Worm (Caenorhabditis elegans) whole organism, young adult: ENCODE measurements around the gene D1014.6.

Experiments used
- B0019.2 ChIP-seq: fragments of 200-800 bp; sonication (Bioruptor generic); conservative IDR thresholded peaks from 2 replicates; pipeline ENCODE4 v1.3.6; 2022; ENCODE audit warnings: missing genetic modification reagents, missing genetic modification characterization, missing compliant biosample characterization
- B0336.3 ChIP-seq: fragments of 200-800 bp; sonication (Bioruptor generic); IDR thresholded peaks from 2 replicates; pipeline ENCODE4 v1.3.6; 2022; ENCODE audit warnings: missing genetic modification characterization, missing compliant biosample characterization
- C06A6.2 ChIP-seq: fragments of 200-800 bp; sonication (Bioruptor generic); conservative IDR thresholded peaks from 2 replicates; pipeline ENCODE4 v1.3.6; 2022; ENCODE audit warnings: missing genetic modification characterization, missing compliant biosample characterization
- C17E4.6 ChIP-seq: fragments of 200-800 bp; sonication (Bioruptor generic); IDR thresholded peaks from 2 replicates; pipeline ENCODE4 v1.3.6; 2022; ENCODE audit warnings: missing genetic modification reagents, missing genetic modification characterization, missing compliant biosample characterization
- F10E7.11 ChIP-seq: sonication (generic microtip); optimal IDR thresholded peaks from 2 replicates; lab custom pipeline; 2017; ENCODE audit warnings: mild to moderate bottlenecking, missing genetic modification characterization, moderate library complexity, missing compliant biosample characterization
- F33H1.4 ChIP-seq: fragments of 200-800 bp; sonication (Bioruptor generic); IDR thresholded peaks from 2 replicates; pipeline ENCODE4 v1.3.6; 2022; ENCODE audit warnings: missing genetic modification reagents, missing genetic modification characterization, missing compliant biosample characterization
- F55B11.4 ChIP-seq: sonication (generic microtip); optimal IDR thresholded peaks from 2 replicates; lab custom pipeline; 2016; ENCODE audit warnings: missing compliant biosample characterization, missing genetic modification characterization, borderline replicate concordance; ENCODE audit not compliant: insufficient read depth
- F57A8.1 ChIP-seq: fragments of 200-800 bp; sonication (Bioruptor generic); optimal IDR thresholded peaks from 2 replicates; lab custom pipeline; 2018; ENCODE audit warnings: mild to moderate bottlenecking, missing genetic modification characterization, moderate library complexity, missing compliant biosample characterization
- K12H6.12 ChIP-seq: fragments of 200-800 bp; sonication (Bioruptor generic); optimal IDR thresholded peaks from 2 replicates; lab custom pipeline; 2018; ENCODE audit warnings: mild to moderate bottlenecking, missing genetic modification characterization, missing compliant biosample characterization
- T26A5.8 ChIP-seq: sonication (generic microtip); optimal IDR thresholded peaks from 2 replicates; lab custom pipeline; 2016; ENCODE audit warnings: missing genetic modification characterization, missing compliant biosample characterization
- Y56A3A.18 ChIP-seq: fragments of 200-800 bp; sonication (Bioruptor generic); IDR thresholded peaks from 2 replicates; pipeline ENCODE4 v1.3.6; 2022; ENCODE audit warnings: missing genetic modification reagents, missing genetic modification characterization, missing compliant biosample characterization
- Y79H2A.3 ChIP-seq: fragments of 200-800 bp; sonication (Bioruptor generic); conservative IDR thresholded peaks from 2 replicates; pipeline ENCODE4 v1.3.6; 2022; ENCODE audit warnings: missing genetic modification reagents, missing genetic modification characterization, missing compliant biosample characterization
- Y95B8A.8 ChIP-seq: fragments of 200-800 bp; sonication (Bioruptor generic); IDR thresholded peaks from 2 replicates; pipeline ENCODE4 v1.3.6; 2022; ENCODE audit warnings: missing genetic modification reagents, missing genetic modification characterization, missing compliant biosample characterization
- ama-1 ChIP-seq, 3 experiments: fragments of 150-350 bp in 1 of 3; sonication (generic microtip) in 2 of 3; optimal IDR thresholded peaks; 2 replicates each; lab custom pipeline; 2014 to 2018; ENCODE audit warnings: missing biosample characterization in 2 of 3, missing genetic modification characterization in 2 of 3, missing genetic modification reagents in 2 of 3
- aptf-2 ChIP-seq: fragments of 200-800 bp; sonication (Bioruptor generic); conservative IDR thresholded peaks from 2 replicates; pipeline ENCODE4 v1.3.6; 2022; ENCODE audit warnings: missing genetic modification reagents, missing genetic modification characterization, missing compliant biosample characterization
- cebp-2 ChIP-seq: fragments of 200-800 bp; sonication (Bioruptor generic); IDR thresholded peaks from 2 replicates; pipeline ENCODE4 v1.3.6; 2022; ENCODE audit warnings: missing genetic modification characterization, missing compliant biosample characterization
- ceh-100 ChIP-seq: fragments of 200-800 bp; sonication (Bioruptor generic); IDR thresholded peaks from 2 replicates; pipeline ENCODE4 v1.3.6; 2022; ENCODE audit warnings: missing genetic modification reagents, missing genetic modification characterization, missing compliant biosample characterization
- ceh-40 ChIP-seq: fragments of 200-800 bp; sonication (Bioruptor generic); IDR thresholded peaks from 2 replicates; pipeline ENCODE4 v1.3.6; 2022; ENCODE audit warnings: missing genetic modification characterization, missing compliant biosample characterization
- dox-1 ChIP-seq: fragments of 200-800 bp; sonication (Bioruptor generic); IDR thresholded peaks from 2 replicates; pipeline ENCODE4 v1.3.6; 2022; ENCODE audit warnings: missing genetic modification reagents, missing genetic modification characterization, missing compliant biosample characterization
- dpff-1 ChIP-seq: sonication (generic microtip); optimal IDR thresholded peaks from 2 replicates; lab custom pipeline; 2017; ENCODE audit warnings: mild to moderate bottlenecking, missing genetic modification characterization, missing compliant biosample characterization
- egl-18 ChIP-seq: fragments of 200-800 bp; sonication (Bioruptor generic); IDR thresholded peaks from 2 replicates; pipeline ENCODE4 v1.3.6; 2022; ENCODE audit warnings: missing genetic modification reagents, missing genetic modification characterization, missing compliant biosample characterization
- hlh-26 ChIP-seq: fragments of 200-800 bp; sonication (Bioruptor generic); conservative IDR thresholded peaks from 2 replicates; pipeline ENCODE4 v1.3.6; 2022; ENCODE audit warnings: missing genetic modification reagents, missing genetic modification characterization, missing compliant biosample characterization
- hrde-1 ChIP-seq: sonication (generic microtip); optimal IDR thresholded peaks from 2 replicates; lab custom pipeline; 2016; ENCODE audit warnings: missing genetic modification characterization, mild to moderate bottlenecking, missing compliant biosample characterization, moderate library complexity, missing genotype, missing genetic modification reagents, borderline replicate concordance
- let-526 ChIP-seq: fragments of 200-800 bp; sonication (Bioruptor generic); IDR thresholded peaks from 2 replicates; pipeline ENCODE4 v1.3.6; 2022; ENCODE audit warnings: missing genetic modification reagents, missing genetic modification characterization, missing compliant biosample characterization
- lsy-27 ChIP-seq: sonication (generic microtip); optimal IDR thresholded peaks from 2 replicates; lab custom pipeline; 2017; ENCODE audit warnings: missing genetic modification characterization, mild to moderate bottlenecking, missing compliant biosample characterization, antibody characterized with exemption, missing genotype, borderline replicate concordance; ENCODE audit not compliant: insufficient read depth
- nhr-179 ChIP-seq: sonication (generic microtip); optimal IDR thresholded peaks from 2 replicates; lab custom pipeline; 2016; ENCODE audit warnings: mild to moderate bottlenecking, missing genetic modification characterization, missing compliant biosample characterization
- nhr-27 ChIP-seq: fragments of 200-800 bp; sonication (Bioruptor generic); optimal IDR thresholded peaks from 2 replicates; lab custom pipeline; 2018; ENCODE audit warnings: mild to moderate bottlenecking, missing genetic modification characterization, moderate library complexity, missing compliant biosample characterization
- nhr-80 ChIP-seq: sonication (generic microtip); optimal IDR thresholded peaks from 2 replicates; lab custom pipeline; 2016; ENCODE audit warnings: missing genetic modification characterization, missing compliant biosample characterization
- nhr-90 ChIP-seq: sonication (generic microtip); optimal IDR thresholded peaks from 2 replicates; lab custom pipeline; 2016; ENCODE audit warnings: missing genotype, mild to moderate bottlenecking, missing genetic modification characterization, missing compliant biosample characterization
- pha-4 ChIP-seq: fragments of 150-350 bp; sonication (generic microtip); optimal IDR thresholded peaks from 2 replicates; lab custom pipeline; 2014; ENCODE audit warnings: missing biosample characterization, missing genetic modification reagents, missing genetic modification characterization
- repo-1 ChIP-seq: sonication (generic microtip); optimal IDR thresholded peaks from 2 replicates; lab custom pipeline; 2017; ENCODE audit warnings: mild to moderate bottlenecking, missing genetic modification characterization, missing compliant biosample characterization
- rpc-1 ChIP-seq, 2 experiments: fragments of 150-350 bp in 1 of 2; sonication (generic microtip) in 1 of 2; optimal IDR thresholded peaks; 2 replicates each; lab custom pipeline; 2014 to 2018; ENCODE audit warnings: missing biosample characterization in 1 of 2, missing genetic modification characterization in 1 of 2, missing genetic modification reagents in 1 of 2, missing genotype in 1 of 2
- sea-2 ChIP-seq: fragments of 200-800 bp; sonication (Bioruptor generic); IDR thresholded peaks from 2 replicates; pipeline ENCODE4 v1.3.6; 2022; ENCODE audit warnings: missing genetic modification characterization, missing compliant biosample characterization
- somi-1 ChIP-seq: fragments of 200-800 bp; sonication (Bioruptor generic); optimal IDR thresholded peaks from 2 replicates; lab custom pipeline; 2018; ENCODE audit warnings: mild to moderate bottlenecking, missing genetic modification characterization, missing compliant biosample characterization
- sptf-2 ChIP-seq: fragments of 200-800 bp; sonication (Bioruptor generic); optimal IDR thresholded peaks from 2 replicates; lab custom pipeline; 2018; ENCODE audit warnings: mild to moderate bottlenecking, missing genetic modification characterization, missing compliant biosample characterization
- tbx-9 ChIP-seq: sonication (generic microtip); optimal IDR thresholded peaks from 2 replicates; lab custom pipeline; 2016; ENCODE audit warnings: borderline replicate concordance, missing genetic modification characterization, inconsistent platforms, missing compliant biosample characterization
- ztf-18 ChIP-seq: sonication (generic microtip); optimal IDR thresholded peaks from 2 replicates; lab custom pipeline; 2016; ENCODE audit warnings: missing genotype, mild to moderate bottlenecking, missing genetic modification characterization, missing compliant biosample characterization
- ztf-22 ChIP-seq: fragments of 200-800 bp; sonication (Bioruptor generic); optimal IDR thresholded peaks from 2 replicates; lab custom pipeline; 2018; ENCODE audit warnings: mild to moderate bottlenecking, missing genetic modification characterization, moderate library complexity, missing compliant biosample characterization
- ztf-25 ChIP-seq: fragments of 200-800 bp; sonication (Bioruptor generic); IDR thresholded peaks from 2 replicates; pipeline ENCODE4 v1.3.6; 2022; ENCODE audit warnings: missing genetic modification reagents, missing genetic modification characterization, missing compliant biosample characterization

Gene D1014.6

ce11 chrV:8144515-8144914 is 23.5 kb downstream of the D1014.6 start:
- TF ChIP-seq rpc-1 (optimal IDR thresholded peaks at IDR 0.05; lab: Kevin White, UChicago): no peak
- no peak for TF ChIP-seq rpc-1 (tag; optimal IDR thresholded peaks at IDR 0.05; lab: Kevin White, UChicago)
- no peak for TF ChIP-seq ceh-40 (GFP tag; lab: Robert Waterston, UW)
- TF ChIP-seq T26A5.8 (tag; lab: Kevin White, UChicago): no peak
- no peak for TF ChIP-seq dox-1
- TF ChIP-seq B0019.2 (GFP tag; lab: Robert Waterston, UW): no peak
- no peak for TF ChIP-seq cebp-2 (GFP tag; lab: Robert Waterston, UW)

- no peak for TF ChIP-seq nhr-90 (tag; lab: Kevin White, UChicago)
- TF ChIP-seq ztf-25 (GFP tag; lab: Robert Waterston, UW): no peak
- no peak for TF ChIP-seq nhr-179 (tag; lab: Kevin White, UChicago)
- TF ChIP-seq ztf-22: no peak
- TF ChIP-seq F10E7.11 (tag; lab: Kevin White, UChicago): no peak
- no peak for TF ChIP-seq Y56A3A.18 (GFP tag; lab: Robert Waterston, UW)
- TF ChIP-seq nhr-80: no peak
- TF ChIP-seq F55B11.4: no peak
- no peak for TF ChIP-seq aptf-2 (GFP tag; lab: Robert Waterston, UW)
- no peak for TF ChIP-seq F33H1.4 (GFP tag; lab: Robert Waterston, UW)
- TF ChIP-seq B0336.3 (GFP tag; lab: Robert Waterston, UW): no peak
- no peak for TF ChIP-seq pha-4 (tag; lab: Kevin White, UChicago)
- TF ChIP-seq sptf-2 (GFP tag; lab: Kevin White, UChicago): no peak
- TF ChIP-seq F57A8.1 (GFP tag; lab: Kevin White, UChicago): no peak
- TF ChIP-seq ama-1 (optimal IDR thresholded peaks at IDR 0.05; lab: Kevin White, UChicago): no peak
- no peak for TF ChIP-seq ama-1 (GFP tag; optimal IDR thresholded peaks at IDR 0.05; lab: Kevin White, UChicago)
- TF ChIP-seq C06A6.2 (GFP tag; lab: Robert Waterston, UW): no peak
Observed at ce11 chrV:8145329-8145728, 24.4 kb downstream of the D1014.6 start, which contains the start of gene D1014.13. TSS of gene D1014.13 (plus strand) at chrV:8145629.

ce11 chrV:8155743-8156142 is 34.8 kb downstream of the D1014.6 start:
- TF ChIP-seq dpff-1 (tag; lab: Kevin White, UChicago) (no peak), egl-18 (no peak), hrde-1 (tag; lab: Kevin White, UChicago) (no peak), sea-2 (GFP tag; lab: Robert Waterston, UW) (no peak), ztf-18 (tag; lab: Kevin White, UChicago) (no peak), repo-1 (tag; lab: Kevin White, UChicago) (no peak), tbx-9 (tag; lab: Kevin White, UChicago) (no peak), C17E4.6 (GFP tag; lab: Robert Waterston, UW) (no peak), ceh-100 (GFP tag; lab: Robert Waterston, UW) (no peak), K12H6.12 (tag; lab: Kevin White, UChicago) (no peak), F33H1.4 (GFP tag; lab: Robert Waterston, UW) (no peak), hlh-26 (GFP tag; lab: Robert Waterston, UW) (no peak), Y79H2A.3 (GFP tag; lab: Robert Waterston, UW) (no peak), F57A8.1 (GFP tag; lab: Kevin White, UChicago) (no peak), let-526 (no peak), lsy-27 (tag; lab: Kevin White, UChicago) (no peak), Y95B8A.8 (no peak), somi-1 (GFP tag; lab: Kevin White, UChicago) (no peak), nhr-27 (tag; lab: Kevin White, UChicago) (no peak)
